Worm (Caenorhabditis elegans) whole organism, L4 larva: ENCODE measurements around the gene mrps-5.

Experiments used
- F26F4.8 ChIP-seq: fragments of 200-800 bp; sonication (Bioruptor generic); conservative IDR thresholded peaks from 2 replicates; pipeline ENCODE4 v1.3.6; 2022; ENCODE audit warnings: missing genetic modification characterization, missing compliant biosample characterization
- T20F7.1 ChIP-seq: fragments of 200-800 bp; sonication (Bioruptor generic); optimal IDR thresholded peaks from 2 replicates; lab custom pipeline; 2018; ENCODE audit warnings: mild to moderate bottlenecking, missing genetic modification characterization, missing compliant biosample characterization
- ZK337.2 ChIP-seq: fragments of 200-800 bp; sonication (Bioruptor generic); IDR thresholded peaks from 2 replicates; pipeline ENCODE4 v1.3.6; 2022; ENCODE audit warnings: missing genetic modification reagents, missing genetic modification characterization, missing compliant biosample characterization
- ZK546.5 ChIP-seq, 2 experiments: sonication (generic microtip); optimal IDR thresholded peaks; 2 replicates each; lab custom pipeline; 2017; ENCODE audit warnings: missing biosample characterization in 2 of 2, missing genetic modification characterization in 2 of 2
- arid-1 ChIP-seq: fragments of 200-800 bp; sonication (Bioruptor generic); conservative IDR thresholded peaks from 2 replicates; pipeline ENCODE4 v1.3.6; 2022; ENCODE audit warnings: missing genetic modification reagents, missing genetic modification characterization, missing compliant biosample characterization
- attf-4 ChIP-seq: sonication (generic microtip); optimal IDR thresholded peaks from 3 replicates; lab custom pipeline; 2017; ENCODE audit warnings: missing biosample characterization, missing genetic modification characterization
- ceh-20 ChIP-seq: fragments of 200-800 bp; sonication (Bioruptor generic); IDR thresholded peaks from 2 replicates; pipeline ENCODE4 v1.3.6; 2022; ENCODE audit warnings: missing genetic modification reagents, missing genetic modification characterization, missing compliant biosample characterization
- ceh-28 ChIP-seq: fragments of 150-350 bp; optimal IDR thresholded peaks from 2 replicates; lab custom pipeline; 2014; ENCODE audit warnings: missing biosample characterization, missing genetic modification reagents, missing genetic modification characterization
- ctbp-1 ChIP-seq: fragments of 200-800 bp; sonication (Bioruptor generic); IDR thresholded peaks from 2 replicates; pipeline ENCODE4 v1.3.6; 2022; ENCODE audit warnings: missing genetic modification reagents, missing genetic modification characterization, missing compliant biosample characterization
- daf-16 ChIP-seq, 3 experiments: sonication (generic microtip); optimal IDR thresholded peaks; 2 replicates each; lab custom pipeline; 2016 to 2017; ENCODE audit warnings: missing genetic modification characterization in 3 of 3, missing genetic modification reagents in 3 of 3, mild to moderate bottlenecking in 2 of 3, missing compliant biosample characterization in 2 of 3, missing biosample characterization in 1 of 3, moderate library complexity in 1 of 3
- dmd-8 ChIP-seq: fragments of 200-800 bp; sonication (Bioruptor generic); IDR thresholded peaks from 2 replicates; pipeline ENCODE4 v1.3.6; 2022; ENCODE audit warnings: missing genetic modification characterization, missing compliant biosample characterization
- duxl-1 ChIP-seq: sonication (generic microtip); optimal IDR thresholded peaks from 2 replicates; lab custom pipeline; 2016; ENCODE audit warnings: mild to moderate bottlenecking, missing genetic modification characterization, moderate library complexity, missing compliant biosample characterization; ENCODE audit not compliant: poor library complexity
- egl-27 ChIP-seq: sonication (generic microtip); optimal IDR thresholded peaks from 3 replicates; lab custom pipeline; 2017; ENCODE audit warnings: missing biosample characterization, missing genetic modification reagents, missing genetic modification characterization
- fkh-10 ChIP-seq: fragments of 150-350 bp; optimal IDR thresholded peaks from 2 replicates; lab custom pipeline; 2014; ENCODE audit warnings: missing biosample characterization, missing genetic modification reagents, missing genetic modification characterization
- gei-8 ChIP-seq: fragments of 200-800 bp; sonication (Bioruptor generic); optimal IDR thresholded peaks from 2 replicates; lab custom pipeline; 2018; ENCODE audit warnings: mild to moderate bottlenecking, missing genetic modification characterization, missing compliant biosample characterization
- hif-1 ChIP-seq, 2 experiments: sonication (generic microtip); optimal IDR thresholded peaks; 2 replicates each; lab custom pipeline; 2016 to 2017; ENCODE audit warnings: missing compliant biosample characterization in 2 of 2, missing genetic modification characterization in 2 of 2, missing genetic modification reagents in 2 of 2, missing genotype in 2 of 2, mild to moderate bottlenecking in 1 of 2
- hlh-11 ChIP-seq: fragments of 200-800 bp; sonication (Bioruptor generic); optimal IDR thresholded peaks from 2 replicates; lab custom pipeline; 2018; ENCODE audit warnings: mild to moderate bottlenecking, missing genetic modification characterization, missing compliant biosample characterization
- hlh-30 ChIP-seq: sonication (generic microtip); optimal IDR thresholded peaks from 2 replicates; lab custom pipeline; 2017; ENCODE audit warnings: antibody characterized with exemption, mild to moderate bottlenecking, missing genetic modification characterization, missing compliant biosample characterization; ENCODE audit not compliant: insufficient read depth
- hmg-1.1 ChIP-seq: fragments of 200-800 bp; sonication (Bioruptor generic); IDR thresholded peaks from 2 replicates; pipeline ENCODE4 v1.3.6; 2022; ENCODE audit warnings: missing genetic modification reagents, missing genetic modification characterization, missing compliant biosample characterization
- jun-1 ChIP-seq: fragments of 150-350 bp; optimal IDR thresholded peaks from 2 replicates; lab custom pipeline; 2014; ENCODE audit warnings: missing biosample characterization, missing genetic modification reagents, missing genetic modification characterization
- lin-1 ChIP-seq: fragments of 200-800 bp; sonication (Bioruptor generic); IDR thresholded peaks from 2 replicates; pipeline ENCODE4 v1.3.6; 2022; ENCODE audit warnings: missing genetic modification reagents, missing genetic modification characterization, missing compliant biosample characterization
- madf-5 ChIP-seq, 2 experiments: fragments of 200-800 bp; sonication (Bioruptor generic); IDR thresholded peaks; 2 replicates each; pipeline ENCODE4 v1.3.6; 2022; ENCODE audit warnings: missing compliant biosample characterization in 2 of 2, missing genetic modification characterization in 2 of 2
- nhr-10 ChIP-seq: fragments of 150-350 bp; optimal IDR thresholded peaks from 2 replicates; lab custom pipeline; 2014; ENCODE audit warnings: missing biosample characterization, missing genetic modification characterization
- nhr-11 ChIP-seq: fragments of 150-350 bp; optimal IDR thresholded peaks from 2 replicates; lab custom pipeline; 2014; ENCODE audit warnings: missing biosample characterization, missing genetic modification characterization
- nhr-25 ChIP-seq: sonication (generic microtip); optimal IDR thresholded peaks from 2 replicates; lab custom pipeline; 2017; ENCODE audit warnings: missing genetic modification characterization, mild to moderate bottlenecking, missing compliant biosample characterization, antibody characterized with exemption, moderate library complexity, borderline replicate concordance; ENCODE audit not compliant: insufficient read depth
- nhr-28 ChIP-seq: fragments of 150-350 bp; optimal IDR thresholded peaks from 2 replicates; lab custom pipeline; 2014; ENCODE audit warnings: missing biosample characterization, missing genetic modification characterization
- nhr-42 ChIP-seq: fragments of 200-800 bp; sonication (Bioruptor generic); IDR thresholded peaks from 2 replicates; pipeline ENCODE4 v1.3.6; 2022; ENCODE audit warnings: missing genetic modification characterization, missing compliant biosample characterization
- php-3 ChIP-seq: fragments of 200-800 bp; sonication (Bioruptor generic); IDR thresholded peaks from 2 replicates; pipeline ENCODE4 v1.3.6; 2022; ENCODE audit warnings: missing genetic modification reagents, missing genetic modification characterization, missing compliant biosample characterization
- sdz-12 ChIP-seq: fragments of 200-800 bp; sonication (Bioruptor generic); optimal IDR thresholded peaks from 2 replicates; lab custom pipeline; 2018; ENCODE audit warnings: mild to moderate bottlenecking, missing genetic modification characterization, missing compliant biosample characterization
- skn-1 ChIP-seq: fragments of 150-350 bp; optimal IDR thresholded peaks from 2 replicates; lab custom pipeline; 2014; ENCODE audit warnings: missing biosample characterization, missing genetic modification characterization
- snpc-4 ChIP-seq: fragments of 150-350 bp; optimal IDR thresholded peaks from 2 replicates; lab custom pipeline; 2014; ENCODE audit warnings: missing biosample characterization, missing genetic modification characterization
- spr-3 ChIP-seq: fragments of 200-800 bp; sonication (Bioruptor generic); optimal IDR thresholded peaks from 2 replicates; lab custom pipeline; 2018; ENCODE audit warnings: mild to moderate bottlenecking, missing genetic modification characterization, missing compliant biosample characterization
- unc-62 ChIP-seq, 3 experiments: fragments of 150-350 bp in 1 of 3; sonication (generic microtip); optimal IDR thresholded peaks in 2 of 3; peaks in 1 of 3; 1 replicate in 1 of 3; 2 replicates in 2 of 3; lab custom pipeline; 2014 to 2017; ENCODE audit warnings: missing biosample characterization in 3 of 3, missing genetic modification characterization in 3 of 3, missing genetic modification reagents in 3 of 3, missing genotype in 1 of 3
- zag-1 ChIP-seq: fragments of 150-350 bp; optimal IDR thresholded peaks from 2 replicates; lab custom pipeline; 2014; ENCODE audit warnings: missing biosample characterization, missing genetic modification characterization
- zip-11 ChIP-seq: fragments of 200-800 bp; sonication (Bioruptor generic); IDR thresholded peaks from 2 replicates; pipeline ENCODE4 v1.3.6; 2022; ENCODE audit warnings: missing genetic modification characterization, missing compliant biosample characterization

Gene mrps-5

ce11 chrV:12517757-12518156 lies 45.5 kb upstream of the mrps-5 start:
- TF ChIP-seq fkh-10 (no peak), unc-62 (GFP tag; optimal IDR thresholded peaks at IDR 0.05 in 1 of 2; lab: Kevin White, UChicago) (peak in 1 of 2 experiments; percentile 78), unc-62 (tag; optimal IDR thresholded peaks at IDR 0.05; lab: Kevin White, UChicago) (no peak), daf-16 (GFP tag; optimal IDR thresholded peaks at IDR 0.05; lab: Kevin White, UChicago) (peak in 1 of 2 experiments; percentile 14), daf-16 (tag; optimal IDR thresholded peaks at IDR 0.05; lab: Kevin White, UChicago) (no peak), nhr-11 (peak; percentile 38), hlh-11 (peak; percentile 7), madf-5 (GFP tag; IDR thresholded peaks at IDR 0.05; lab: Robert Waterston, UW) (no peak)

- TF ChIP-seq zag-1 (no peak), jun-1 (tag; lab: Kevin White, UChicago) (no peak), gei-8 (GFP tag; lab: Kevin White, UChicago) (no peak), nhr-28 (tag; lab: Kevin White, UChicago) (no peak), hif-1 (tag; optimal IDR thresholded peaks at IDR 0.05; lab: Kevin White, UChicago) (peak in 1 of 2 experiments; percentile 0), sdz-12 (GFP tag; lab: Kevin White, UChicago) (no peak), ceh-28 (tag; lab: Kevin White, UChicago) (no peak), ZK337.2 (GFP tag; lab: Robert Waterston, UW) (no peak), hmg-1.1 (GFP tag; lab: Robert Waterston, UW) (0 out of 2 replicates have a peak, but pooled peaks have one; percentile 28), hlh-11 (peak; percentile 67), ceh-20 (GFP tag; lab: Robert Waterston, UW) (no peak), daf-16 (GFP tag; optimal IDR thresholded peaks at IDR 0.05; lab: Kevin White, UChicago) (peak in 1 of 2 experiments; percentile 93), daf-16 (tag; optimal IDR thresholded peaks at IDR 0.05; lab: Kevin White, UChicago) (no peak), nhr-11 (peak; percentile 82), T20F7.1 (GFP tag; lab: Kevin White, UChicago) (no peak), hlh-30 (tag; lab: Kevin White, UChicago) (peak; percentile 21), zip-11 (GFP tag; lab: Robert Waterston, UW) (no peak), ZK546.5 (tag; optimal IDR thresholded peaks at IDR 0.05; lab: Kevin White, UChicago) (no peak)
- TF ChIP-seq, all 104 proteins: peak for 6
Measured at ce11 chrV:12518770-12519169, 44.5 kb upstream of the mrps-5 start.

ce11 chrV:12523356-12523755 lies 39.9 kb upstream of the mrps-5 start:
- TF ChIP-seq snpc-4 (tag; lab: Kevin White, UChicago) (no peak), arid-1 (no peak), hlh-11 (peak; percentile 5), daf-16 (GFP tag; optimal IDR thresholded peaks at IDR 0.05; lab: Kevin White, UChicago) (peak in 1 of 2 experiments; percentile 89), daf-16 (tag; optimal IDR thresholded peaks at IDR 0.05; lab: Kevin White, UChicago) (no peak), nhr-42 (no peak), unc-62 (GFP tag; optimal IDR thresholded peaks at IDR 0.05 in 1 of 2; lab: Kevin White, UChicago) (peak in 1 of 2 experiments; percentile 82), unc-62 (tag; optimal IDR thresholded peaks at IDR 0.05; lab: Kevin White, UChicago) (no peak)

ce11 chrV:12525526-12525925 lies 37.8 kb upstream of the mrps-5 start, which contains the start of gene dyf-4:
Gene dyf-4, minus strand, starts transcription at chrV:12525738.
- no peak for TF ChIP-seq nhr-11

- no peak for TF ChIP-seq spr-3
- no peak for TF ChIP-seq egl-27 (tag; lab: Kevin White, UChicago)
- TF ChIP-seq, all 104 proteins: peak for 0
Measured at ce11 chrV:12526124-12526523, 37.2 kb upstream of the mrps-5 start.

ce11 chrV:12526758-12527157 lies 36.5 kb upstream of the mrps-5 start, which contains the start of gene F45D3.1:
Gene F45D3.1, plus strand, starts transcription at chrV:12527058.
- TF ChIP-seq lin-1 (GFP tag; lab: Robert Waterston, UW) = no peak
- TF ChIP-seq skn-1 (tag; lab: Kevin White, UChicago) = no peak
- no peak for TF ChIP-seq php-3
- TF ChIP-seq F26F4.8 = no peak
- TF ChIP-seq dmd-8 (GFP tag; lab: Robert Waterston, UW) = no peak
- TF ChIP-seq duxl-1 = no peak
- TF ChIP-seq nhr-25 = no peak
- no peak for TF ChIP-seq spr-3
- TF ChIP-seq ctbp-1 = no peak
- TF ChIP-seq attf-4 (tag; lab: Kevin White, UChicago) = no peak
- no peak for TF ChIP-seq nhr-10 (tag; lab: Kevin White, UChicago)
